Fruit fly (Drosophila melanogaster): ENCODE data around the gene CG32512.

- TF ChIP-seq CTCF (optimal IDR thresholded peaks at IDR 0.05) (no peak), CG8478 (optimal IDR thresholded peaks at IDR 0.05) (no peak)
Observed at dm6 chrX:21054963-21055480, 12.3 kb downstream of the CG32512 start.
